In genomic region chr3L:3393951-3394834, dm6 we compare ENCODE assay signal across 1 fruit fly cellular context.
TF ChIP-seq lines count a peak whose summit lies in the region.

No protein-coding gene starts in this region.

TF ChIP-seq in whole organism, embryonic, 481 proteins besides CTCF, POLR2A, EP300 and RAD21 (continued from another document):
- peak; percentile 75 for TF ChIP-seq CG30020 (tag; optimal IDR thresholded peaks at IDR 0.05; lab: Kevin White, UChicago)
- TF ChIP-seq CG11504 (tag; optimal IDR thresholded peaks at IDR 0.05; lab: Kevin White, UChicago), result peak; percentile 91
- peak; percentile 25 for TF ChIP-seq Dek (tag; optimal IDR thresholded peaks at IDR 0.05; lab: Kevin White, UChicago)
- TF ChIP-seq CG4617 (GFP tag; optimal IDR thresholded peaks at IDR 0.05; lab: Kevin White, UChicago; ENCODE audit: borderline replicate concordance), result no peak
- peak; percentile 92 for TF ChIP-seq phol (tag; optimal IDR thresholded peaks at IDR 0.05; lab: Kevin White, UChicago)
- peak; percentile 93 for TF ChIP-seq CG2712 (tag; optimal IDR thresholded peaks at IDR 0.05; lab: Kevin White, UChicago)
- TF ChIP-seq lola (GFP tag; optimal IDR thresholded peaks at IDR 0.05; lab: Kevin White, UChicago), result peak in 1 of 3 experiments; percentile 96
- TF ChIP-seq chn (GFP tag; optimal IDR thresholded peaks at IDR 0.05; lab: Kevin White, UChicago), result no peak
- peak; percentile 84 for TF ChIP-seq CG10366 (GFP tag; IDR thresholded peaks at IDR 0.05; lab: Robert Waterston, UW)
- TF ChIP-seq dimm (GFP tag; IDR thresholded peaks at IDR 0.05; lab: Robert Waterston, UW), result peak; percentile 78
- peak; percentile 76 for TF ChIP-seq CG5953 (GFP tag; IDR thresholded peaks at IDR 0.05; lab: Robert Waterston, UW)
- no peak for TF ChIP-seq toy (GFP tag; IDR thresholded peaks at IDR 0.05; lab: Robert Waterston, UW)
- peak; percentile 61 for TF ChIP-seq CG5180 (GFP tag; optimal IDR thresholded peaks at IDR 0.05; lab: Kevin White, UChicago)
- TF ChIP-seq CG10654 (GFP tag; optimal IDR thresholded peaks at IDR 0.05; lab: Kevin White, UChicago), result peak; percentile 72
- TF ChIP-seq cas (GFP tag; IDR thresholded peaks at IDR 0.05; lab: Robert Waterston, UW), result 0 out of 2 replicates have a peak, but pooled peaks have one; percentile 34
- no peak for TF ChIP-seq Elba2 (GFP tag; optimal IDR thresholded peaks at IDR 0.05; lab: Kevin White, UChicago)
- TF ChIP-seq Fer2 (tag; optimal IDR thresholded peaks at IDR 0.05; lab: Kevin White, UChicago), result peak; percentile 48
- peak; percentile 28 for TF ChIP-seq CG10543 (GFP tag; optimal IDR thresholded peaks at IDR 0.05; lab: Kevin White, UChicago)
- TF ChIP-seq CG14050 (GFP tag; IDR thresholded peaks at IDR 0.05; lab: Robert Waterston, UW), result peak; percentile 61
- no peak for TF ChIP-seq Chrac-16 (GFP tag; optimal IDR thresholded peaks at IDR 0.05; lab: Kevin White, UChicago)
- no peak for TF ChIP-seq Sin3A (optimal IDR thresholded peaks at IDR 0.05; lab: Kevin White, UChicago)
- no peak for TF ChIP-seq Bteb2 (GFP tag; optimal IDR thresholded peaks at IDR 0.05; lab: Kevin White, UChicago)
- 0 out of 2 replicates have a peak, but pooled peaks have one; percentile 22 for TF ChIP-seq Atf6 (GFP tag; IDR thresholded peaks at IDR 0.05; lab: Robert Waterston, UW)
- TF ChIP-seq CG17912 (GFP tag; optimal IDR thresholded peaks at IDR 0.05; lab: Kevin White, UChicago), result peak; percentile 33
- no peak for TF ChIP-seq Xbp1 (GFP tag; optimal IDR thresholded peaks at IDR 0.05; lab: Kevin White, UChicago)
- TF ChIP-seq Scr (GFP tag; IDR thresholded peaks at IDR 0.05; lab: Robert Waterston, UW; ENCODE audit: partially characterized antibody), result no peak
- peak; percentile 61 for TF ChIP-seq Deaf1 (tag; optimal IDR thresholded peaks at IDR 0.05; lab: Kevin White, UChicago)
- TF ChIP-seq Dip3 (GFP tag; optimal IDR thresholded peaks at IDR 0.05; lab: Kevin White, UChicago), result no peak
- peak; percentile 21 for TF ChIP-seq B-H1 (GFP tag; IDR thresholded peaks at IDR 0.05; lab: Robert Waterston, UW)
- TF ChIP-seq kah (GFP tag; optimal IDR thresholded peaks at IDR 0.05; lab: Kevin White, UChicago), result peak; percentile 47
- TF ChIP-seq hkb (optimal IDR thresholded peaks at IDR 0.05; lab: Kevin White, UChicago), result no peak
- peak; percentile 69 for TF ChIP-seq hkb (GFP tag; IDR thresholded peaks at IDR 0.05; lab: Robert Waterston, UW)
- TF ChIP-seq CG11696 (GFP tag; IDR thresholded peaks at IDR 0.05; lab: Robert Waterston, UW), result peak; percentile 56
- no peak for TF ChIP-seq CG34224 (GFP tag; IDR thresholded peaks at IDR 0.05; lab: Robert Waterston, UW; ENCODE audit: partially characterized antibody)
- no peak for TF ChIP-seq CG2202 (tag; optimal IDR thresholded peaks at IDR 0.05; lab: Kevin White, UChicago)
- no peak for TF ChIP-seq CG12769 (tag; optimal IDR thresholded peaks at IDR 0.05; lab: Kevin White, UChicago)
- no peak for TF ChIP-seq CG9609 (GFP tag; optimal IDR thresholded peaks at IDR 0.05; lab: Kevin White, UChicago)
- peak; percentile 61 for TF ChIP-seq CG4730 (GFP tag; IDR thresholded peaks at IDR 0.05; lab: Robert Waterston, UW)
- no peak for TF ChIP-seq en (GFP tag; optimal IDR thresholded peaks at IDR 0.05; lab: Kevin White, UChicago)
- peak; percentile 80 for TF ChIP-seq HLH3B (GFP tag; IDR thresholded peaks at IDR 0.05; lab: Robert Waterston, UW)
- TF ChIP-seq CG31365 (tag; optimal IDR thresholded peaks at IDR 0.05; lab: Kevin White, UChicago), result no peak
- TF ChIP-seq jing (GFP tag; optimal IDR thresholded peaks at IDR 0.05; lab: Kevin White, UChicago), result no peak
- TF ChIP-seq caup (GFP tag; optimal IDR thresholded peaks at IDR 0.05; lab: Kevin White, UChicago; ENCODE audit: severe bottlenecking), result no peak
- no peak for TF ChIP-seq emc (GFP tag; optimal IDR thresholded peaks at IDR 0.05; lab: Kevin White, UChicago)
- TF ChIP-seq Dip2 (GFP tag; IDR thresholded peaks at IDR 0.05; lab: Robert Waterston, UW), result no peak
- no peak; the same call in 2 of the 3 replicates for TF ChIP-seq sr (GFP tag; IDR thresholded peaks at IDR 0.05; lab: Robert Waterston, UW)
- no peak for TF ChIP-seq CG6254 (GFP tag; optimal IDR thresholded peaks at IDR 0.05; lab: Kevin White, UChicago)
- TF ChIP-seq Fer1 (GFP tag; optimal IDR thresholded peaks at IDR 0.05; lab: Kevin White, UChicago), result peak; percentile 16
- TF ChIP-seq CG17328 (GFP tag; IDR thresholded peaks at IDR 0.05; lab: Robert Waterston, UW), result peak; percentile 93
- no peak for TF ChIP-seq Hsf (GFP tag; optimal IDR thresholded peaks at IDR 0.05; lab: Kevin White, UChicago)
- TF ChIP-seq CG2129 (GFP tag; IDR thresholded peaks at IDR 0.05; lab: Robert Waterston, UW; ENCODE audit: partially characterized antibody), result no peak
- TF ChIP-seq CG17829 (tag; optimal IDR thresholded peaks at IDR 0.05; lab: Kevin White, UChicago), result peak; percentile 89
- peak; percentile 97 for TF ChIP-seq crol (GFP tag; IDR thresholded peaks at IDR 0.05; lab: Robert Waterston, UW)
- TF ChIP-seq CG30403 (GFP tag; optimal IDR thresholded peaks at IDR 0.05; lab: Kevin White, UChicago), result peak; percentile 85
- TF ChIP-seq CG7556 (GFP tag; optimal IDR thresholded peaks at IDR 0.05; lab: Kevin White, UChicago), result peak; percentile 86
- TF ChIP-seq Hmr (GFP tag; optimal IDR thresholded peaks at IDR 0.05; lab: Kevin White, UChicago), result no peak
- TF ChIP-seq Myb (GFP tag; optimal IDR thresholded peaks at IDR 0.05; lab: Kevin White, UChicago), result peak; percentile 26
- peak; percentile 100 for TF ChIP-seq CG4360 (GFP tag; IDR thresholded peaks at IDR 0.05; lab: Robert Waterston, UW)
- no peak for TF ChIP-seq CG9797 (GFP tag; optimal IDR thresholded peaks at IDR 0.05; lab: Kevin White, UChicago)
- TF ChIP-seq Hmx (GFP tag; optimal IDR thresholded peaks at IDR 0.05; lab: Kevin White, UChicago), result no peak
- TF ChIP-seq corto (GFP tag; optimal IDR thresholded peaks at IDR 0.05; lab: Kevin White, UChicago), result no peak
- TF ChIP-seq CG3726 (GFP tag; IDR thresholded peaks at IDR 0.05; lab: Robert Waterston, UW), result peak; percentile 63; the same call in 2 of the 3 replicates
- peak; percentile 54 for TF ChIP-seq MTF-1 (GFP tag; optimal IDR thresholded peaks at IDR 0.05; lab: Kevin White, UChicago; ENCODE audit: borderline replicate concordance)
- TF ChIP-seq nom (GFP tag; optimal IDR thresholded peaks at IDR 0.05; lab: Kevin White, UChicago), result peak; percentile 89
- TF ChIP-seq CG43689 (GFP tag; IDR thresholded peaks at IDR 0.05; lab: Robert Waterston, UW), result peak; percentile 62
- peak; percentile 5; the same call in 1 of the 3 replicates for TF ChIP-seq CG6175 (GFP tag; IDR thresholded peaks at IDR 0.05; lab: Robert Waterston, UW)
- TF ChIP-seq slp2 (GFP tag; optimal IDR thresholded peaks at IDR 0.05; lab: Kevin White, UChicago), result no peak
- TF ChIP-seq onecut (GFP tag; IDR thresholded peaks at IDR 0.05; lab: Robert Waterston, UW), result no peak; the same call in 1 of the 2 replicates
- peak; percentile 87 for TF ChIP-seq gsb-n (tag; optimal IDR thresholded peaks at IDR 0.05; lab: Kevin White, UChicago)
- TF ChIP-seq dm (GFP tag; optimal IDR thresholded peaks at IDR 0.05; lab: Kevin White, UChicago), result peak; percentile 58
- peak; percentile 72 for TF ChIP-seq CG12659 (GFP tag; optimal IDR thresholded peaks at IDR 0.05; lab: Kevin White, UChicago)
- TF ChIP-seq Hey (tag; optimal IDR thresholded peaks at IDR 0.05; lab: Kevin White, UChicago), result no peak
- TF ChIP-seq CG15696 (tag; optimal IDR thresholded peaks at IDR 0.05; lab: Kevin White, UChicago), result no peak
- no peak for TF ChIP-seq Vsx1 (GFP tag; optimal IDR thresholded peaks at IDR 0.05; lab: Kevin White, UChicago)
- TF ChIP-seq CG2120 (GFP tag; optimal IDR thresholded peaks at IDR 0.05; lab: Kevin White, UChicago), result no peak
- TF ChIP-seq Mad (GFP tag; optimal IDR thresholded peaks at IDR 0.05; lab: Kevin White, UChicago), result no peak
- TF ChIP-seq rib (GFP tag; IDR thresholded peaks at IDR 0.05; lab: Robert Waterston, UW), result no peak
- peak; percentile 88 for TF ChIP-seq dmrt99B (tag; optimal IDR thresholded peaks at IDR 0.05; lab: Kevin White, UChicago)
- TF ChIP-seq Mes4 (GFP tag; optimal IDR thresholded peaks at IDR 0.05; lab: Kevin White, UChicago), result no peak
- no peak for TF ChIP-seq Ssrp (tag; optimal IDR thresholded peaks at IDR 0.05; lab: Kevin White, UChicago)
- TF ChIP-seq peb (GFP tag; IDR thresholded peaks at IDR 0.05; lab: Robert Waterston, UW), result peak; percentile 80
- no peak for TF ChIP-seq D19B (GFP tag; optimal IDR thresholded peaks at IDR 0.05; lab: Kevin White, UChicago)
- TF ChIP-seq CG8478 (optimal IDR thresholded peaks at IDR 0.05; lab: Kevin White, UChicago), result no peak
- TF ChIP-seq nau (GFP tag; optimal IDR thresholded peaks at IDR 0.05; lab: Kevin White, UChicago), result peak; percentile 34
- no peak for TF ChIP-seq GATAe (GFP tag; conservative IDR thresholded peaks at IDR 0.05; lab: Robert Waterston, UW)
- TF ChIP-seq pho (GFP tag; optimal IDR thresholded peaks at IDR 0.05; lab: Kevin White, UChicago), result no peak
- no peak for TF ChIP-seq usp (GFP tag; optimal IDR thresholded peaks at IDR 0.05; lab: Kevin White, UChicago)
- peak; percentile 27; the same call in 1 of the 2 replicates for TF ChIP-seq CG6272 (GFP tag; IDR thresholded peaks at IDR 0.05; lab: Robert Waterston, UW)
- peak in 1 of 3 experiments; percentile 97 for TF ChIP-seq Stat92E (GFP tag; optimal IDR thresholded peaks at IDR 0.05; lab: Kevin White, UChicago)
- no peak for TF ChIP-seq CG13775 (GFP tag; optimal IDR thresholded peaks at IDR 0.05; lab: Kevin White, UChicago)
- TF ChIP-seq mirr (GFP tag; optimal IDR thresholded peaks at IDR 0.05; lab: Kevin White, UChicago), result no peak
- TF ChIP-seq CG8281 (tag; optimal IDR thresholded peaks at IDR 0.05; lab: Kevin White, UChicago), result peak; percentile 28
- no peak for TF ChIP-seq Lhr (GFP tag; optimal IDR thresholded peaks at IDR 0.05; lab: Kevin White, UChicago)
- no peak; the same call in 1 of the 2 replicates for TF ChIP-seq MBD-R2 (GFP tag; IDR thresholded peaks at IDR 0.05; lab: Robert Waterston, UW)
- TF ChIP-seq CG12299 (tag; optimal IDR thresholded peaks at IDR 0.05; lab: Kevin White, UChicago), result peak; percentile 63
- no peak for TF ChIP-seq CG33213 (GFP tag; optimal IDR thresholded peaks at IDR 0.05; lab: Kevin White, UChicago)
- peak; percentile 83 for TF ChIP-seq CG17359 (tag; optimal IDR thresholded peaks at IDR 0.05; lab: Kevin White, UChicago)
- no peak for TF ChIP-seq ATbp (GFP tag; optimal IDR thresholded peaks at IDR 0.05; lab: Kevin White, UChicago)
- no peak for TF ChIP-seq CG3065 (GFP tag; optimal IDR thresholded peaks at IDR 0.05; lab: Kevin White, UChicago)
- TF ChIP-seq aop (GFP tag; IDR thresholded peaks at IDR 0.05; lab: Robert Waterston, UW), result peak; percentile 55; the same call in 1 of the 2 replicates
- TF ChIP-seq p53 (GFP tag; optimal IDR thresholded peaks at IDR 0.05; lab: Kevin White, UChicago), result no peak
- TF ChIP-seq Nf-YB (GFP tag; optimal IDR thresholded peaks at IDR 0.05; lab: Kevin White, UChicago), result peak; percentile 76
- TF ChIP-seq Side (GFP tag; optimal IDR thresholded peaks at IDR 0.05; lab: Kevin White, UChicago), result peak; percentile 85
- TF ChIP-seq pb (GFP tag; optimal IDR thresholded peaks at IDR 0.05; lab: Kevin White, UChicago), result no peak
- TF ChIP-seq pzg (GFP tag; optimal IDR thresholded peaks at IDR 0.05; lab: Kevin White, UChicago), result no peak
- peak; percentile 12; the same call in 1 of the 2 replicates for TF ChIP-seq CG9215 (GFP tag; IDR thresholded peaks at IDR 0.05; lab: Robert Waterston, UW)
- peak; percentile 58 for TF ChIP-seq gt (GFP tag; IDR thresholded peaks at IDR 0.05; lab: Robert Waterston, UW)
- TF ChIP-seq CG34422 (GFP tag; IDR thresholded peaks at IDR 0.05; lab: Robert Waterston, UW), result peak; percentile 78
- peak; percentile 80 for TF ChIP-seq Nf-YA (GFP tag; IDR thresholded peaks at IDR 0.05; lab: Robert Waterston, UW)
- no peak for TF ChIP-seq CrebB (tag; optimal IDR thresholded peaks at IDR 0.05; lab: Kevin White, UChicago)
- no peak for TF ChIP-seq tx (GFP tag; optimal IDR thresholded peaks at IDR 0.05; lab: Kevin White, UChicago)
- TF ChIP-seq HLH4C (GFP tag; IDR thresholded peaks at IDR 0.05; lab: Robert Waterston, UW; ENCODE audit: partially characterized antibody), result no peak
- no peak for TF ChIP-seq CG13894 (tag; optimal IDR thresholded peaks at IDR 0.05; lab: Kevin White, UChicago)
- peak; percentile 94 for TF ChIP-seq CG33557 (GFP tag; optimal IDR thresholded peaks at IDR 0.05; lab: Kevin White, UChicago)
- peak; percentile 92 for TF ChIP-seq CG2678 (tag; optimal IDR thresholded peaks at IDR 0.05; lab: Kevin White, UChicago)
- no peak for TF ChIP-seq CG18011 (GFP tag; optimal IDR thresholded peaks at IDR 0.05; lab: Kevin White, UChicago)
- TF ChIP-seq prd (optimal IDR thresholded peaks at IDR 0.05; lab: Kevin White, UChicago), result no peak
- TF ChIP-seq prd (GFP tag; IDR thresholded peaks at IDR 0.05; lab: Robert Waterston, UW), result no peak; the same call in none of the 3 replicates
- no peak for TF ChIP-seq Oli (tag; optimal IDR thresholded peaks at IDR 0.05; lab: Kevin White, UChicago)
- TF ChIP-seq slbo (GFP tag; IDR thresholded peaks at IDR 0.05; lab: Robert Waterston, UW), result peak; percentile 35; the same call in 1 of the 2 replicates
- TF ChIP-seq org-1 (GFP tag; optimal IDR thresholded peaks at IDR 0.05; lab: Kevin White, UChicago), result no peak
- no peak for TF ChIP-seq NC2β (GFP tag; optimal IDR thresholded peaks at IDR 0.05; lab: Kevin White, UChicago)
- peak; percentile 40 for TF ChIP-seq CG14441 (GFP tag; IDR thresholded peaks at IDR 0.05; lab: Robert Waterston, UW)
- TF ChIP-seq CG2116 (GFP tag; optimal IDR thresholded peaks at IDR 0.05; lab: Kevin White, UChicago), result peak; percentile 50
- TF ChIP-seq CG3163 (GFP tag; optimal IDR thresholded peaks at IDR 0.05; lab: Kevin White, UChicago), result no peak
- peak; percentile 62 for TF ChIP-seq Ets65A (GFP tag; lab: Kevin White, UChicago)
- TF ChIP-seq CG15269 (tag; optimal IDR thresholded peaks at IDR 0.05; lab: Kevin White, UChicago), result no peak
- no peak for TF ChIP-seq schlank (tag; optimal IDR thresholded peaks at IDR 0.05; lab: Kevin White, UChicago)
- TF ChIP-seq chinmo (GFP tag; IDR thresholded peaks at IDR 0.05; lab: Robert Waterston, UW; ENCODE audit: partially characterized antibody), result no peak
- TF ChIP-seq br (optimal IDR thresholded peaks at IDR 0.05; lab: Kevin White, UChicago), result no peak
- peak; percentile 81; the same call in 2 of the 3 replicates for TF ChIP-seq row (GFP tag; IDR thresholded peaks at IDR 0.05; lab: Robert Waterston, UW)
- no peak for TF ChIP-seq lilli (GFP tag; optimal IDR thresholded peaks at IDR 0.05; lab: Kevin White, UChicago)
